Worm (Caenorhabditis elegans) whole organism, L4 larva: ENCODE data around the gene Y44A6B.3.

Source experiments
- aly-2 ChIP-seq: sonication (generic microtip); optimal IDR thresholded peaks from 2 replicates; lab custom pipeline; 2018; ENCODE audit warnings: missing biosample characterization, missing genetic modification characterization
- ceh-44 ChIP-seq: fragments of 200-800 bp; sonication (Bioruptor generic); IDR thresholded peaks from 2 replicates; pipeline ENCODE4 v1.3.6; 2022; ENCODE audit warnings: missing genetic modification reagents, missing genetic modification characterization, missing compliant biosample characterization
- jun-1 ChIP-seq: fragments of 150-350 bp; optimal IDR thresholded peaks from 2 replicates; lab custom pipeline; 2014; ENCODE audit warnings: missing biosample characterization, missing genetic modification reagents, missing genetic modification characterization
- nhr-10 ChIP-seq: fragments of 150-350 bp; optimal IDR thresholded peaks from 2 replicates; lab custom pipeline; 2014; ENCODE audit warnings: missing biosample characterization, missing genetic modification characterization
- nhr-11 ChIP-seq: fragments of 150-350 bp; optimal IDR thresholded peaks from 2 replicates; lab custom pipeline; 2014; ENCODE audit warnings: missing biosample characterization, missing genetic modification characterization
- nhr-77 ChIP-seq: fragments of 150-350 bp; optimal IDR thresholded peaks from 2 replicates; lab custom pipeline; 2014; ENCODE audit warnings: missing biosample characterization, missing genetic modification characterization

DNA sequence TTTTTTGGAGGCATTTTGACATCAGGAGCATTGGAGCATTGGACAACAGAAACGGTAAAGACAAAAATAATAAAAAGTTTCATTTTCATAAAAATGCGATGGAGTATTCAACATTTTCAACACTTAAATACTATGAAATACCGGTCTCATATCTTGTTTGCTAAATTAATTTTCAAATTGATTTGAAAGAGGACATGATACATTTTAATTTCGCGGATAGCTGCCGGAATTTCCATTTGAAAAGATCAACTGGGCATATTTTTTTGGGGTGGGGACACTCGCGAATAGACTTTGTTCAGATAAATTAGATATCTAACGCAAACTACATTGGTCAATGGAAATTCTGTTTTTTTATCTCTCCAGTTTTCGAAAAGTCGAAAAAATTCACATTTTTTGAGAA, 43.5 kb downstream of the Y44A6B.3 start, which contains the start of gene F26F2.10:
- TF ChIP-seq jun-1 (no peak), nhr-10 (tag; lab: Kevin White, UChicago) (no peak), aly-2 (tag; lab: Kevin White, UChicago) (no peak), nhr-77 (no peak), ceh-44 (GFP tag; lab: Robert Waterston, UW) (no peak), nhr-11 (tag; lab: Kevin White, UChicago) (no peak)
